Fruit fly (Drosophila melanogaster): ENCODE results near the gene CG34450.

Gene CG34450

dm6 chrX:9296518-9296917 lies 33.8 kb downstream of the CG34450 start:
- TF ChIP-seq CG16779 (tag; optimal IDR thresholded peaks at IDR 0.05) (no peak), CG10631 (GFP tag; optimal IDR thresholded peaks at IDR 0.05) (no peak), Eip75B (GFP tag; optimal IDR thresholded peaks at IDR 0.05) (no peak), CG9139 (GFP tag; optimal IDR thresholded peaks at IDR 0.05) (no peak), net (GFP tag; optimal IDR thresholded peaks at IDR 0.05) (no peak), CG6854 (GFP tag; optimal IDR thresholded peaks at IDR 0.05) (no peak), Met (GFP tag; optimal IDR thresholded peaks at IDR 0.05) (no peak), vri (GFP tag; optimal IDR thresholded peaks at IDR 0.05) (no peak), achi (GFP tag; optimal IDR thresholded peaks at IDR 0.05) (no peak), lz (GFP tag; optimal IDR thresholded peaks at IDR 0.05) (no peak), CG34406 (GFP tag; optimal IDR thresholded peaks at IDR 0.05) (no peak), CG4318 (GFP tag; optimal IDR thresholded peaks at IDR 0.05) (no peak), CG11902 (GFP tag; optimal IDR thresholded peaks at IDR 0.05) (no peak), CG11762 (GFP tag; optimal IDR thresholded peaks at IDR 0.05; ENCODE audit: insufficient read depth) (no peak), Ets21C (GFP tag; optimal IDR thresholded peaks at IDR 0.05) (no peak), CG11294 (GFP tag; IDR thresholded peaks at IDR 0.05) (no peak), CG6792 (GFP tag; optimal IDR thresholded peaks at IDR 0.05) (no peak), CG6276 (GFP tag; optimal IDR thresholded peaks at IDR 0.05) (no peak), eg (GFP tag; IDR thresholded peaks at IDR 0.05) (no peak)

dm6 chrX:9295518-9295917 lies 34.8 kb downstream of the CG34450 start:
- TF ChIP-seq CG6808 (GFP tag; optimal IDR thresholded peaks at IDR 0.05) (no peak), CG3919 (GFP tag; optimal IDR thresholded peaks at IDR 0.05) (peak; percentile 3), CG11902 (GFP tag; optimal IDR thresholded peaks at IDR 0.05) (no peak), Eip75B (GFP tag; optimal IDR thresholded peaks at IDR 0.05) (no peak), dsx (GFP tag; optimal IDR thresholded peaks at IDR 0.05; ENCODE audit: poor library complexity, severe bottlenecking) (no peak), acj6 (GFP tag; optimal IDR thresholded peaks at IDR 0.05) (peak; percentile 12), CG11294 (GFP tag; IDR thresholded peaks at IDR 0.05) (no peak), fd59A (GFP tag; optimal IDR thresholded peaks at IDR 0.05) (no peak), CG31627 (GFP tag; optimal IDR thresholded peaks at IDR 0.05) (peak; percentile 1), Hr4 (GFP tag; optimal IDR thresholded peaks at IDR 0.05) (no peak), CG1621 (tag; optimal IDR thresholded peaks at IDR 0.05) (no peak), salr (GFP tag; optimal IDR thresholded peaks at IDR 0.05) (peak in 1 of 2 experiments; percentile 2), achi (GFP tag; optimal IDR thresholded peaks at IDR 0.05) (no peak), CG6163 (GFP tag; IDR thresholded peaks at IDR 0.05) (peak; percentile 54; the same call in 2 of the 3 replicates), ss (GFP tag; optimal IDR thresholded peaks at IDR 0.05) (peak in 1 of 2 experiments; percentile 16), dac (GFP tag; optimal IDR thresholded peaks at IDR 0.05) (no peak), CG7368 (GFP tag; optimal IDR thresholded peaks at IDR 0.05) (no peak), CG15336 (GFP tag; IDR thresholded peaks at IDR 0.05) (0 out of 2 replicates have a peak, but pooled peaks have one; percentile 14), CG4318 (GFP tag; optimal IDR thresholded peaks at IDR 0.05) (no peak), CG6276 (GFP tag; optimal IDR thresholded peaks at IDR 0.05) (no peak), CG10631 (GFP tag; optimal IDR thresholded peaks at IDR 0.05) (no peak), Ets96B (tag; optimal IDR thresholded peaks at IDR 0.05) (peak; percentile 20), vri (GFP tag; optimal IDR thresholded peaks at IDR 0.05) (no peak), Ets21C (GFP tag; optimal IDR thresholded peaks at IDR 0.05) (no peak), Sox15 (GFP tag; optimal IDR thresholded peaks at IDR 0.05) (no peak), Smox (GFP tag; optimal IDR thresholded peaks at IDR 0.05) (no peak), eg (GFP tag; IDR thresholded peaks at IDR 0.05) (0 out of 3 replicates have a peak, but pooled peaks have one; percentile 10), CG16779 (tag; optimal IDR thresholded peaks at IDR 0.05) (no peak), esn (GFP tag; optimal IDR thresholded peaks at IDR 0.05) (peak; percentile 2), Met (GFP tag; optimal IDR thresholded peaks at IDR 0.05) (no peak), Gug (GFP tag; IDR thresholded peaks at IDR 0.05) (no peak), CG32006 (GFP tag; optimal IDR thresholded peaks at IDR 0.05) (no peak), CG11762 (GFP tag; optimal IDR thresholded peaks at IDR 0.05; ENCODE audit: insufficient read depth) (no peak), CG34406 (GFP tag; optimal IDR thresholded peaks at IDR 0.05) (no peak), Eip78C (GFP tag) (peak; percentile 53), cyc (GFP tag; optimal IDR thresholded peaks at IDR 0.05) (no peak), CG8119 (GFP tag; IDR thresholded peaks at IDR 0.05) (no peak), Hr39 (GFP tag; optimal IDR thresholded peaks at IDR 0.05) (peak; percentile 16), OdsH (GFP tag; optimal IDR thresholded peaks at IDR 0.05) (no peak), fkh (GFP tag; optimal IDR thresholded peaks at IDR 0.05) (no peak), Sox102F (GFP tag; optimal IDR thresholded peaks at IDR 0.05) (no peak), CG9139 (GFP tag; optimal IDR thresholded peaks at IDR 0.05) (no peak), CG3032 (tag; optimal IDR thresholded peaks at IDR 0.05) (peak; percentile 26), lz (GFP tag; optimal IDR thresholded peaks at IDR 0.05) (peak; percentile 33), svp (GFP tag) (peak; percentile 21)

All from whole organism, prepupa.